Fruit fly (Drosophila melanogaster) whole organism, wandering third instar larva: ENCODE data around the gene snRNP-U1-C.

ENCODE experiments used
- CG9705 ChIP-seq: fragments of 200-800 bp; sonication (Bioruptor generic); optimal IDR thresholded peaks from 2 replicates; lab custom pipeline; 2018; ENCODE audit warnings: missing biosample characterization, mild to moderate bottlenecking, missing genetic modification characterization
- HLH106 ChIP-seq: fragments of 200-800 bp; optimal IDR thresholded peaks from 3 replicates; lab custom pipeline; 2019; ENCODE audit warnings: missing biosample characterization, mild to moderate bottlenecking, missing genetic modification characterization, moderate library complexity
- Hr83 ChIP-seq: fragments of 200-300 bp; sonication (Bioruptor generic); optimal IDR thresholded peaks from 2 replicates; lab custom pipeline; 2016; ENCODE audit warnings: missing biosample characterization, mild to moderate bottlenecking, missing genetic modification characterization, moderate library complexity; ENCODE audit not compliant: poor library complexity, severe bottlenecking
- brk ChIP-seq: fragments of 200-800 bp; sonication (Bioruptor generic); optimal IDR thresholded peaks from 2 replicates; lab custom pipeline; 2016; ENCODE audit warnings: missing biosample characterization, mild to moderate bottlenecking, missing genetic modification characterization
- lola ChIP-seq: fragments of >200 bp; optimal IDR thresholded peaks from 2 replicates; lab custom pipeline; 2017; ENCODE audit warnings: missing biosample characterization, missing genetic modification characterization
- psq ChIP-seq: fragments of 200-800 bp; sonication (Bioruptor generic); optimal IDR thresholded peaks from 3 replicates; lab custom pipeline; 2017; ENCODE audit warnings: missing biosample characterization, mild to moderate bottlenecking, missing genetic modification characterization, moderate library complexity
- tai ChIP-seq: sonication (Bioruptor generic); optimal IDR thresholded peaks from 2 replicates; lab custom pipeline; 2016; ENCODE audit warnings: missing biosample characterization, missing genetic modification characterization
- usp ChIP-seq: fragments of >200 bp; optimal IDR thresholded peaks from 2 replicates; lab custom pipeline; 2017; ENCODE audit warnings: missing biosample characterization, missing genetic modification characterization

- TF ChIP-seq tai, result no peak
- no peak for TF ChIP-seq CG9705 (GFP tag; lab: Kevin White, UChicago)
- TF ChIP-seq psq (GFP tag; lab: Kevin White, UChicago), result no peak
- TF ChIP-seq lola (GFP tag; lab: Kevin White, UChicago), result no peak
- no peak for TF ChIP-seq usp
- TF ChIP-seq HLH106 (tag; lab: Kevin White, UChicago), result no peak
- TF ChIP-seq brk (GFP tag; lab: Kevin White, UChicago), result no peak
- no peak for TF ChIP-seq Hr83 (GFP tag; lab: Kevin White, UChicago)
These were observed 41.3 kb upstream of the snRNP-U1-C start, which contains the start of gene CG14285 for dm6 chr3R:19024761-19025160.
